ENCODE assay signal across 1 worm cellular context in the genomic region with DNA sequence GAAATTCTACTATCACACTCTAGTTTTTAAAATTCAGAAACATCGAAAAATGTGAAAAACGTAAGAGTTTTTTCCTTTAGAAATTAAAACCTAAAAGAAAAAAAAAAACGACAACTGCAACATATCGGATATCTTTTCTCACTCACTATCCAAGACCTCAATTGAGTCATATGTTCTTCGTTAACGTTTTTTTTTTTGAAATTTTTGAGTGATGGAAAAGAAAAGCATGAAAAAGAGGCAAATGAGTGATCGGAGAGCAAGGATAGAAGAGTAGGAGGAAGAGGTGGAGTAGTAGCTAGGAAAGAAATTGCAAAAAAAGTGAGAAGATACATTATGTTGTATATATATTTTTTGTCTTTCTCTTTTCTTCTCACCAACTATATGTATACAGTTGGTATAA.
A peak's percentile ranks its signal among the peaks of the same experiment; 100 is the strongest.
TF ChIP-seq lines count a peak whose summit lies in the region.

No protein-coding gene starts in this region.

TF ChIP-seq in whole organism, L1 larva, 84 proteins besides CTCF, POLR2A, EP300 and RAD21 (continued from another document):
- TF ChIP-seq snpc-4 (tag; optimal IDR thresholded peaks at IDR 0.05; lab: Kevin White, UChicago) (no peak), tbx-2 (tag; optimal IDR thresholded peaks at IDR 0.05; lab: Kevin White, UChicago) (peak; percentile 6), aha-1 (tag; optimal IDR thresholded peaks at IDR 0.05; lab: Kevin White, UChicago) (no peak), nhr-19 (GFP tag; conservative IDR thresholded peaks at IDR 0.05; lab: Robert Waterston, UW) (no peak), ztf-4 (tag; optimal IDR thresholded peaks at IDR 0.05; lab: Kevin White, UChicago) (no peak), irx-1 (tag; optimal IDR thresholded peaks at IDR 0.05; lab: Kevin White, UChicago) (no peak), ceh-88 (GFP tag; IDR thresholded peaks at IDR 0.05; lab: Robert Waterston, UW) (no peak), vab-15 (tag; optimal IDR thresholded peaks at IDR 0.05; lab: Kevin White, UChicago) (no peak), unc-30 (tag; optimal IDR thresholded peaks at IDR 0.05; lab: Kevin White, UChicago) (no peak), unc-98 (GFP tag; IDR thresholded peaks at IDR 0.05; lab: Robert Waterston, UW) (no peak), lin-15B (tag; optimal IDR thresholded peaks at IDR 0.05; lab: Kevin White, UChicago) (no peak), ets-5 (GFP tag; IDR thresholded peaks at IDR 0.05; lab: Robert Waterston, UW) (no peak), unc-86 (tag; optimal IDR thresholded peaks at IDR 0.05; lab: Kevin White, UChicago) (no peak), Y116A8C.19 (tag; optimal IDR thresholded peaks at IDR 0.05; lab: Kevin White, UChicago; ENCODE audit: borderline replicate concordance) (no peak)
TF ChIP-seq in whole organism, L1 larva: peak in this region for 5.
